Worm (Caenorhabditis elegans): ENCODE data around the gene lido-7.
A peak's percentile ranks its signal among the peaks of the same experiment; 100 is the strongest.

lido-7 gene

ce11 chrII:2994590-2995392 is 6.7 kb downstream of the lido-7 start:
- TF ChIP-seq ces-1 (GFP tag; optimal IDR thresholded peaks at IDR 0.05) (peak; percentile 23), ham-2 (GFP tag; optimal IDR thresholded peaks at IDR 0.05) (no peak), hlh-1 (tag; optimal IDR thresholded peaks at IDR 0.05) (peak; percentile 99), blmp-1 (tag; optimal IDR thresholded peaks at IDR 0.05) (no peak), drap-1 (GFP tag; optimal IDR thresholded peaks at IDR 0.05) (no peak), sem-2 (GFP tag; optimal IDR thresholded peaks at IDR 0.05) (no peak), unc-120 (tag; optimal IDR thresholded peaks at IDR 0.05; ENCODE audit: poor library complexity, severe bottlenecking) (peak; percentile 19), nhr-28 (tag; optimal IDR thresholded peaks at IDR 0.05) (no peak), nhr-12 (tag; optimal IDR thresholded peaks at IDR 0.05) (no peak), sptf-1 (tag; optimal IDR thresholded peaks at IDR 0.05) (no peak), unc-62 (GFP tag; optimal IDR thresholded peaks at IDR 0.05) (peak; percentile 94), tbx-8 (GFP tag; optimal IDR thresholded peaks at IDR 0.05) (no peak), mls-2 (tag; optimal IDR thresholded peaks at IDR 0.05) (no peak), nhr-237 (tag; optimal IDR thresholded peaks at IDR 0.05) (no peak), zip-8 (tag; optimal IDR thresholded peaks at IDR 0.05) (no peak), cnd-1 (tag; optimal IDR thresholded peaks at IDR 0.05) (peak; percentile 68), ceh-43 (GFP tag; optimal IDR thresholded peaks at IDR 0.05) (no peak), ceh-39 (tag; optimal IDR thresholded peaks at IDR 0.05) (peak; percentile 2), mep-1 (tag; optimal IDR thresholded peaks at IDR 0.05) (no peak), ztf-11 (tag; optimal IDR thresholded peaks at IDR 0.05) (no peak), bed-3 (GFP tag; optimal IDR thresholded peaks at IDR 0.05) (no peak), nhr-2 (tag; optimal IDR thresholded peaks at IDR 0.05) (peak; percentile 62), elt-3 (tag; optimal IDR thresholded peaks at IDR 0.05) (no peak), lin-13 (tag; optimal IDR thresholded peaks at IDR 0.05) (no peak), mab-5 (tag; optimal IDR thresholded peaks at IDR 0.05) (peak; percentile 98), unc-39 (tag; optimal IDR thresholded peaks at IDR 0.05) (peak; percentile 42), lin-32 (GFP tag; optimal IDR thresholded peaks at IDR 0.05) (peak; percentile 23), ceh-83 (GFP tag; optimal IDR thresholded peaks at IDR 0.05) (no peak), snpc-4 (tag; optimal IDR thresholded peaks at IDR 0.05) (no peak), lsy-2 (tag; optimal IDR thresholded peaks at IDR 0.05) (no peak), pha-4 (tag; optimal IDR thresholded peaks at IDR 0.05) (no peak), elt-1 (tag; optimal IDR thresholded peaks at IDR 0.05; ENCODE audit: borderline replicate concordance, insufficient read depth) (no peak), flh-1 (GFP tag; optimal IDR thresholded peaks at IDR 0.05) (no peak), M03D4.4 (tag; optimal IDR thresholded peaks at IDR 0.05) (no peak), nhr-76 (tag; optimal IDR thresholded peaks at IDR 0.05) (no peak)

ce11 chrII:2996721-2997120 is 8.6 kb downstream of the lido-7 start, which contains the start of gene lido-8:
Gene lido-8, plus strand, starts transcription at chrII:2997021.
- TF ChIP-seq zip-8 (tag; optimal IDR thresholded peaks at IDR 0.05) (peak; percentile 64), unc-62 (GFP tag; optimal IDR thresholded peaks at IDR 0.05) (no peak), lin-32 (GFP tag; optimal IDR thresholded peaks at IDR 0.05) (no peak), snpc-4 (tag; optimal IDR thresholded peaks at IDR 0.05) (no peak)

- TF ChIP-seq unc-39 (tag; optimal IDR thresholded peaks at IDR 0.05): no peak
- no peak for TF ChIP-seq unc-120 (tag; optimal IDR thresholded peaks at IDR 0.05; ENCODE audit: poor library complexity, severe bottlenecking)
- TF ChIP-seq snpc-4 (tag; optimal IDR thresholded peaks at IDR 0.05): no peak
- TF ChIP-seq nhr-28 (tag; optimal IDR thresholded peaks at IDR 0.05): no peak
- TF ChIP-seq zip-8 (tag; optimal IDR thresholded peaks at IDR 0.05): peak; percentile 100
Measured at ce11 chrII:2997828-2998441, 9.8 kb downstream of the lido-7 start.

Data from whole organism, mixed stage, embryonic.